Fruit fly (Drosophila melanogaster) whole organism, wandering third instar larva: ENCODE data around the gene CG14995.
A peak's percentile ranks its signal among the peaks of the same experiment; 100 is the strongest.

Experiments used
- HLH106 ChIP-seq: fragments of 200-800 bp; optimal IDR thresholded peaks from 3 replicates; lab custom pipeline; 2019; ENCODE audit warnings: missing biosample characterization, mild to moderate bottlenecking, missing genetic modification characterization, moderate library complexity
- Hr78 ChIP-seq: fragments of >200 bp; optimal IDR thresholded peaks from 2 replicates; lab custom pipeline; 2017; ENCODE audit warnings: missing biosample characterization, missing genetic modification characterization
- Mio ChIP-seq: sonication (Bioruptor generic); optimal IDR thresholded peaks from 2 replicates; lab custom pipeline; 2016; ENCODE audit warnings: missing biosample characterization, missing genetic modification characterization

- TF ChIP-seq HLH106 (tag; lab: Kevin White, UChicago) (no peak), Hr78 (GFP tag; lab: Kevin White, UChicago) (peak; percentile 35), Mio (GFP tag; lab: Kevin White, UChicago) (no peak)
These were observed 5.2 kb upstream of the CG14995 start, which contains the start of gene Ack for dm6 chr3L:4108072-4108843.
